Worm (Caenorhabditis elegans) whole organism, midembryonic: ENCODE data around the gene ugt-13.

ENCODE experiments used
- cog-1 ChIP-seq: sonication (generic microtip); optimal IDR thresholded peaks from 2 replicates; lab custom pipeline; 2016; ENCODE audit warnings: missing genetic modification characterization, missing compliant biosample characterization
- flt-1 ChIP-seq: fragments of 200-800 bp; sonication (Bioruptor generic); IDR thresholded peaks from 2 replicates; pipeline ENCODE4 v1.3.6; 2022; ENCODE audit warnings: missing genetic modification characterization, missing compliant biosample characterization
- klf-2 ChIP-seq: fragments of 200-800 bp; sonication (Bioruptor generic); conservative IDR thresholded peaks from 2 replicates; pipeline ENCODE4 v1.3.6; 2022; ENCODE audit warnings: missing genetic modification reagents, missing genetic modification characterization, missing compliant biosample characterization
- ztf-23 ChIP-seq: fragments of 200-800 bp; sonication (Bioruptor generic); IDR thresholded peaks from 2 replicates; pipeline ENCODE4 v1.3.6; 2022; ENCODE audit warnings: missing genetic modification reagents, missing genetic modification characterization, missing compliant biosample characterization
- ztf-29 ChIP-seq: fragments of 200-800 bp; sonication (Bioruptor generic); IDR thresholded peaks from 2 replicates; pipeline ENCODE4 v1.3.6; 2022; ENCODE audit warnings: missing genetic modification reagents, missing genetic modification characterization, missing compliant biosample characterization

ce11 chrV:4912313-4912712 is 3.6 kb downstream of the ugt-13 start, which contains the start of gene H23N18.5:
- no peak for TF ChIP-seq cog-1 (tag; lab: Kevin White, UChicago)
- no peak for TF ChIP-seq ztf-23 (GFP tag; lab: Robert Waterston, UW)
- TF ChIP-seq ztf-29 (GFP tag; lab: Robert Waterston, UW) = no peak
- TF ChIP-seq klf-2 (GFP tag; lab: Robert Waterston, UW) = no peak
- no peak for TF ChIP-seq flt-1 (GFP tag; lab: Robert Waterston, UW)
